Worm (Caenorhabditis elegans) whole organism, L2 larva: Measurements from ENCODE around the gene ZK1320.11.

ENCODE experiments used
- C34F6.9 ChIP-seq: fragments of 150-350 bp; optimal IDR thresholded peaks from 2 replicates; lab custom pipeline; 2014; ENCODE audit warnings: missing biosample characterization, missing genetic modification characterization
- F13H6.1 ChIP-seq: sonication (generic microtip); optimal IDR thresholded peaks from 2 replicates; lab custom pipeline; 2016; ENCODE audit warnings: missing genetic modification characterization, missing compliant biosample characterization
- R02D3.7 ChIP-seq: fragments of 150-350 bp; optimal IDR thresholded peaks from 2 replicates; lab custom pipeline; 2014; ENCODE audit warnings: missing biosample characterization, missing genetic modification characterization
- Y55F3AM.14 ChIP-seq: fragments of 200-800 bp; sonication (Bioruptor generic); optimal IDR thresholded peaks from 2 replicates; lab custom pipeline; 2018; ENCODE audit warnings: mild to moderate bottlenecking, missing genetic modification characterization, missing compliant biosample characterization
- ZK546.5 ChIP-seq: sonication (generic microtip); optimal IDR thresholded peaks from 2 replicates; lab custom pipeline; 2017; ENCODE audit warnings: missing biosample characterization, missing genetic modification characterization
- alr-1 ChIP-seq: fragments of 150-350 bp; optimal IDR thresholded peaks from 2 replicates; lab custom pipeline; 2014; ENCODE audit warnings: missing biosample characterization, missing genetic modification characterization
- aly-2 ChIP-seq: fragments of 150-350 bp; optimal IDR thresholded peaks from 2 replicates; lab custom pipeline; 2014; ENCODE audit warnings: missing biosample characterization, missing genetic modification characterization
- ama-1 ChIP-seq: fragments of 150-350 bp; optimal IDR thresholded peaks from 2 replicates; lab custom pipeline; 2018; ENCODE audit warnings: inconsistent platforms
- blmp-1 ChIP-seq: sonication (generic microtip); optimal IDR thresholded peaks from 2 replicates; lab custom pipeline; 2017; ENCODE audit warnings: missing genetic modification characterization, mild to moderate bottlenecking, missing compliant biosample characterization, antibody characterized with exemption, moderate library complexity; ENCODE audit not compliant: insufficient read depth
- ceh-16 ChIP-seq: fragments of 150-350 bp; optimal IDR thresholded peaks from 2 replicates; lab custom pipeline; 2014; ENCODE audit warnings: missing biosample characterization, missing genetic modification characterization
- ceh-82 ChIP-seq: fragments of 150-350 bp; optimal IDR thresholded peaks from 2 replicates; lab custom pipeline; 2014; ENCODE audit warnings: missing biosample characterization, missing genetic modification characterization
- crh-2 ChIP-seq: sonication (generic microtip); optimal IDR thresholded peaks from 2 replicates; lab custom pipeline; 2017; ENCODE audit warnings: missing biosample characterization, missing genetic modification characterization
- dmd-4 ChIP-seq: sonication (generic microtip); optimal IDR thresholded peaks from 2 replicates; lab custom pipeline; 2017; ENCODE audit warnings: missing biosample characterization, missing genetic modification characterization
- egl-27 ChIP-seq: sonication (generic microtip); optimal IDR thresholded peaks from 3 replicates; lab custom pipeline; 2017; ENCODE audit warnings: missing biosample characterization, missing genetic modification reagents, missing genetic modification characterization
- elt-1 ChIP-seq: fragments of 150-350 bp; optimal IDR thresholded peaks from 2 replicates; lab custom pipeline; 2014; ENCODE audit warnings: missing biosample characterization, missing genetic modification characterization
- elt-3 ChIP-seq: sonication (generic microtip); optimal IDR thresholded peaks from 2 replicates; lab custom pipeline; 2017; ENCODE audit warnings: missing biosample characterization, missing genetic modification characterization
- fos-1 ChIP-seq: fragments of 150-350 bp; optimal IDR thresholded peaks from 2 replicates; lab custom pipeline; 2014; ENCODE audit warnings: missing biosample characterization, missing genetic modification characterization
- gmeb-1 ChIP-seq: fragments of 150-350 bp; optimal IDR thresholded peaks from 2 replicates; lab custom pipeline; 2014; ENCODE audit warnings: missing biosample characterization, missing genetic modification characterization
- lin-11 ChIP-seq: fragments of 150-350 bp; sonication (generic microtip); optimal IDR thresholded peaks from 2 replicates; lab custom pipeline; 2014; ENCODE audit warnings: missing biosample characterization, missing genetic modification characterization, inconsistent platforms, mixed read lengths
- lin-13 ChIP-seq: fragments of 150-350 bp; optimal IDR thresholded peaks from 2 replicates; lab custom pipeline; 2014; ENCODE audit warnings: missing biosample characterization, missing genetic modification reagents, missing genetic modification characterization
- lin-39 ChIP-seq: fragments of 150-350 bp; optimal IDR thresholded peaks from 2 replicates; lab custom pipeline; 2014; ENCODE audit warnings: missing biosample characterization, missing genetic modification reagents, missing genetic modification characterization
- lsy-2 ChIP-seq, 2 experiments: fragments of 150-350 bp in 1 of 2; sonication (generic microtip) in 1 of 2; optimal IDR thresholded peaks; 2 replicates each; lab custom pipeline; 2014 to 2017; ENCODE audit warnings: missing biosample characterization in 2 of 2, missing genetic modification characterization in 2 of 2
- mab-5 ChIP-seq: fragments of 150-350 bp; optimal IDR thresholded peaks from 2 replicates; lab custom pipeline; 2014; ENCODE audit warnings: missing biosample characterization, missing genetic modification characterization
- mbf-1 ChIP-seq: sonication (generic microtip); optimal IDR thresholded peaks from 2 replicates; lab custom pipeline; 2017; ENCODE audit warnings: missing biosample characterization, missing genetic modification characterization
- mdl-1 ChIP-seq, 2 experiments: fragments of 150-350 bp in 1 of 2; sonication (generic microtip) in 1 of 2; optimal IDR thresholded peaks; 2 replicates each; lab custom pipeline; 2017; ENCODE audit warnings: missing biosample characterization in 2 of 2, missing genetic modification characterization in 2 of 2
- nhr-10 ChIP-seq: sonication (generic microtip); optimal IDR thresholded peaks from 2 replicates; lab custom pipeline; 2017; ENCODE audit warnings: missing biosample characterization, missing genetic modification characterization
- nhr-11 ChIP-seq: fragments of 150-350 bp; optimal IDR thresholded peaks from 2 replicates; lab custom pipeline; 2014; ENCODE audit warnings: missing biosample characterization, missing genetic modification characterization
- nhr-12 ChIP-seq: fragments of 150-350 bp; optimal IDR thresholded peaks from 2 replicates; lab custom pipeline; 2014; ENCODE audit warnings: missing biosample characterization, missing genetic modification characterization
- nhr-129 ChIP-seq: fragments of 150-350 bp; optimal IDR thresholded peaks from 2 replicates; lab custom pipeline; 2014; ENCODE audit warnings: missing biosample characterization, missing genetic modification characterization
- nhr-21 ChIP-seq: fragments of 150-350 bp; optimal IDR thresholded peaks from 2 replicates; lab custom pipeline; 2014; ENCODE audit warnings: missing biosample characterization, missing genetic modification characterization
- nhr-23 ChIP-seq: fragments of 150-350 bp; optimal IDR thresholded peaks from 2 replicates; lab custom pipeline; 2014; ENCODE audit warnings: missing biosample characterization, missing genetic modification reagents, missing genetic modification characterization
- nhr-237 ChIP-seq: fragments of 150-350 bp; optimal IDR thresholded peaks from 2 replicates; lab custom pipeline; 2014; ENCODE audit warnings: missing biosample characterization, missing genetic modification characterization
- nhr-25 ChIP-seq: fragments of 150-350 bp; sonication (generic microtip); optimal IDR thresholded peaks from 3 replicates; lab custom pipeline; 2014; ENCODE audit warnings: missing biosample characterization, missing genetic modification characterization
- nhr-6 ChIP-seq: fragments of 150-350 bp; optimal IDR thresholded peaks from 2 replicates; lab custom pipeline; 2014; ENCODE audit warnings: missing biosample characterization, missing genetic modification characterization
- nhr-77 ChIP-seq: fragments of 150-350 bp; optimal IDR thresholded peaks from 2 replicates; lab custom pipeline; 2014; ENCODE audit warnings: missing biosample characterization, missing genetic modification characterization
- sem-4 ChIP-seq: fragments of 150-350 bp; optimal IDR thresholded peaks from 2 replicates; lab custom pipeline; 2014; ENCODE audit warnings: missing biosample characterization, missing genetic modification reagents, missing genetic modification characterization
- skn-1 ChIP-seq: sonication (generic microtip); optimal IDR thresholded peaks from 2 replicates; lab custom pipeline; 2017; ENCODE audit warnings: missing biosample characterization, missing genetic modification characterization
- sma-3 ChIP-seq: sonication (generic microtip); optimal IDR thresholded peaks from 2 replicates; lab custom pipeline; 2016; ENCODE audit warnings: missing genetic modification reagents, missing genetic modification characterization, missing compliant biosample characterization
- sma-9 ChIP-seq, 2 experiments: fragments of 150-350 bp in 1 of 2; sonication (generic microtip) in 1 of 2; optimal IDR thresholded peaks; 2 replicates each; lab custom pipeline; 2014 to 2016; ENCODE audit warnings: missing genetic modification characterization in 2 of 2, mild to moderate bottlenecking in 1 of 2, missing biosample characterization in 1 of 2, missing compliant biosample characterization in 1 of 2, missing genetic modification reagents in 1 of 2, moderate library complexity in 1 of 2
- snpc-4 ChIP-seq: fragments of 150-350 bp; optimal IDR thresholded peaks from 2 replicates; lab custom pipeline; 2014; ENCODE audit warnings: missing biosample characterization, missing genetic modification characterization
- unc-39 ChIP-seq: fragments of 150-350 bp; optimal IDR thresholded peaks from 2 replicates; lab custom pipeline; 2014; ENCODE audit warnings: missing biosample characterization, missing genetic modification characterization
- unc-62 ChIP-seq: fragments of 150-350 bp; optimal IDR thresholded peaks from 2 replicates; lab custom pipeline; 2014; ENCODE audit warnings: missing biosample characterization, missing genetic modification reagents, missing genetic modification characterization
- zag-1 ChIP-seq: fragments of 150-350 bp; optimal IDR thresholded peaks from 2 replicates; lab custom pipeline; 2014; ENCODE audit warnings: missing biosample characterization, missing genetic modification characterization
- ztf-1 ChIP-seq: fragments of 200-800 bp; sonication (Bioruptor generic); conservative IDR thresholded peaks from 2 replicates; pipeline ENCODE4 v1.3.6; 2022; ENCODE audit warnings: missing genetic modification characterization, missing compliant biosample characterization
- ztf-11 ChIP-seq: sonication (generic microtip); optimal IDR thresholded peaks from 2 replicates; lab custom pipeline; 2017; ENCODE audit warnings: missing biosample characterization, missing genetic modification characterization
- ztf-4 ChIP-seq: fragments of 150-350 bp; optimal IDR thresholded peaks from 2 replicates; lab custom pipeline; 2014; ENCODE audit warnings: missing biosample characterization, missing genetic modification characterization

Gene ZK1320.11

DNA sequence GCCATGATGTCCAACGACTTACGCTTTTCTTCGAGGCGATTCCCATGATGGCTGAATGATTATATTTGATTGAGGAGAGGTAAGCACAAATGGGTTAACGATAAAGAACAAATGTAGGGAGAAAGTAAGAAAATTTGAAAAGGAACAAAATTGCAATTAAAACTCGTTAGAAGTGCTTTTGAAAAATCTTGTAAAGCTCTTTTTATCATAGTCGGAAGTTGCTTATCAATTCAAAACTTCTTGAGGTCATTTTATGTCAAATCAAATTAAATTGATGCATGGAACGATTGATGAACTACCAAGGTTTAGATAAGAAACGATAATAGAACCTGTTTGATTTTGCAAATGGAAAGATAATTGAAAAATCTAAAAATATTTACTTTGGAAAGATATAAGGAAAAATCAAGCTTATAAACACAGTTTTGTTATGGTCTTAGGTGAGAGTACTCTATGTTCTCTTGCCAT, 41.4 kb downstream of the ZK1320.11 start, which contains the start of gene glt-5:
Gene glt-5, minus strand, starts transcription at position 51 of the 465 bp plus-strand sequence.
- TF ChIP-seq Y55F3AM.14 (GFP tag; lab: Kevin White, UChicago) (no peak), lin-11 (tag; lab: Kevin White, UChicago) (no peak), sma-9 (GFP tag; optimal IDR thresholded peaks at IDR 0.05; lab: Kevin White, UChicago) (peak; percentile 51), sma-9 (tag; optimal IDR thresholded peaks at IDR 0.05; lab: Kevin White, UChicago) (no peak), nhr-12 (no peak), nhr-23 (tag; lab: Kevin White, UChicago) (no peak), ceh-16 (tag; lab: Kevin White, UChicago) (no peak), mab-5 (tag; lab: Kevin White, UChicago) (no peak)

- TF ChIP-seq nhr-6 (tag; lab: Kevin White, UChicago) = no peak
- TF ChIP-seq nhr-25 = peak; percentile 31
- TF ChIP-seq sma-9 (GFP tag; optimal IDR thresholded peaks at IDR 0.05; lab: Kevin White, UChicago) = peak; percentile 12
- no peak for TF ChIP-seq sma-9 (tag; optimal IDR thresholded peaks at IDR 0.05; lab: Kevin White, UChicago)
- TF ChIP-seq unc-39 (tag; lab: Kevin White, UChicago) = no peak
- no peak for TF ChIP-seq nhr-11 (tag; lab: Kevin White, UChicago)
- no peak for TF ChIP-seq egl-27 (tag; lab: Kevin White, UChicago)
Measured at ce11 chrII:9713083-9713482, 45.7 kb downstream of the ZK1320.11 start.

DNA sequence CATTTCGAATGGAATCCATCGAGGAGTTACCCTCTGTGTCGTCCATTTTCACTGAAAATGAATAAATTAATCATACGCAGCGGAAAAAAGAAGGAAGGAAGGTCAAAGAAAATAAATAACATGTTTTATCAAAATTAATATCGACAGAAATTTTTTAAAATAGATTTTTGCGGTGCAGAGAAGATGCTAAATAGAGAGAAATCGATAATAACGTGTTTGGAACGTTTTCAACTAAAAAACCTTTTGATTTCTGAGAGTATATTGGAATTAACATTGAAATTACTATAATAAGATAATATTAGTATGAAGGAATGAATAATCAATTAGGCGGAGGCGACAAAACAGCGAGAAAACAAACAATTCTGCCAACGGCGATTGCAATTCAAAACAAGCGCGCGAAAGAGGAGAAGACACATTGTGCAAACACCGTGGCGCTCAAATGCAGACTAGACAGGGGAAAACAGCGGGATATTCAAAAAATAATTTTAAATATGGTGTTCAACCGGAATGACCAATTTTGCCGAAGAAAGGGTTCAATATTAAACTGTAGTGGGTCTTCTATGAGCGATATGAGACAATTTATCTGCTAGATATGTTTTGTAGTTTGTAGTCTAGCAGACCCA, 49.1 kb downstream of the ZK1320.11 start, which contains the start of gene wee-1.3:
Gene wee-1.3, minus strand, starts transcription at position 51 of the 623 bp plus-strand sequence.
- no peak for TF ChIP-seq zag-1
- TF ChIP-seq alr-1 (tag; lab: Kevin White, UChicago) = no peak
- TF ChIP-seq nhr-6 (tag; lab: Kevin White, UChicago) = peak; percentile 20
- TF ChIP-seq fos-1 (tag; lab: Kevin White, UChicago) = peak; percentile 55
- peak; percentile 16 for TF ChIP-seq R02D3.7 (tag; lab: Kevin White, UChicago)
- TF ChIP-seq nhr-23 (tag; lab: Kevin White, UChicago) = no peak
- TF ChIP-seq lin-11 (tag; lab: Kevin White, UChicago) = peak; percentile 65
- TF ChIP-seq skn-1 = no peak
- TF ChIP-seq gmeb-1 (tag; lab: Kevin White, UChicago) = peak; percentile 98
- TF ChIP-seq lin-39 (tag; lab: Kevin White, UChicago) = no peak
- TF ChIP-seq aly-2 (tag; lab: Kevin White, UChicago) = no peak
- peak; percentile 86 for TF ChIP-seq sma-3
- peak; percentile 48 for TF ChIP-seq egl-27 (tag; lab: Kevin White, UChicago)
- TF ChIP-seq ceh-82 (tag; lab: Kevin White, UChicago) = no peak
- peak; percentile 84 for TF ChIP-seq C34F6.9 (tag; lab: Kevin White, UChicago)
- TF ChIP-seq sma-9 (GFP tag; optimal IDR thresholded peaks at IDR 0.05; lab: Kevin White, UChicago) = peak; percentile 79
- no peak for TF ChIP-seq sma-9 (tag; optimal IDR thresholded peaks at IDR 0.05; lab: Kevin White, UChicago)
- TF ChIP-seq crh-2 (tag; lab: Kevin White, UChicago) = peak; percentile 86
- peak; percentile 60 for TF ChIP-seq sem-4 (tag; lab: Kevin White, UChicago)
- TF ChIP-seq nhr-237 (tag; lab: Kevin White, UChicago) = no peak
- TF ChIP-seq lin-13 = peak; percentile 82
- no peak for TF ChIP-seq unc-39 (tag; lab: Kevin White, UChicago)
- no peak for TF ChIP-seq dmd-4
- TF ChIP-seq elt-1 (tag; lab: Kevin White, UChicago) = no peak
- TF ChIP-seq ztf-4 = peak; percentile 36
- TF ChIP-seq elt-3 (tag; lab: Kevin White, UChicago) = no peak
- TF ChIP-seq nhr-11 (tag; lab: Kevin White, UChicago) = peak; percentile 62
- TF ChIP-seq snpc-4 (tag; lab: Kevin White, UChicago) = peak; percentile 69
- no peak for TF ChIP-seq ceh-16 (tag; lab: Kevin White, UChicago)
- TF ChIP-seq nhr-21 (tag; lab: Kevin White, UChicago) = peak; percentile 63
- TF ChIP-seq nhr-77 (tag; lab: Kevin White, UChicago) = no peak
- TF ChIP-seq lsy-2 (tag; optimal IDR thresholded peaks at IDR 0.05; lab: Kevin White, UChicago) = peak; percentile 80 to 94
- TF ChIP-seq unc-62 (GFP tag; lab: Kevin White, UChicago) = no peak
- no peak for TF ChIP-seq ztf-11 (tag; lab: Kevin White, UChicago)
- TF ChIP-seq nhr-10 (tag; lab: Kevin White, UChicago) = no peak
- no peak for TF ChIP-seq mdl-1 (tag; optimal IDR thresholded peaks at IDR 0.05; lab: Kevin White, UChicago)
- TF ChIP-seq nhr-12 = no peak
- TF ChIP-seq ama-1 (lab: Kevin White, UChicago) = no peak
- TF ChIP-seq Y55F3AM.14 (GFP tag; lab: Kevin White, UChicago) = no peak
- no peak for TF ChIP-seq mbf-1 (tag; lab: Kevin White, UChicago)
- peak; percentile 80 for TF ChIP-seq nhr-25
- TF ChIP-seq blmp-1 (tag; lab: Kevin White, UChicago) = peak; percentile 43
- peak; percentile 61 for TF ChIP-seq mab-5 (tag; lab: Kevin White, UChicago)
- TF ChIP-seq ztf-1 (GFP tag; lab: Robert Waterston, UW) = no peak
- peak; percentile 64 for TF ChIP-seq F13H6.1 (tag; lab: Kevin White, UChicago)
- no peak for TF ChIP-seq ZK546.5
- TF ChIP-seq nhr-129 (tag; lab: Kevin White, UChicago) = peak; percentile 83
